Worm (Caenorhabditis elegans): ENCODE results near the gene M6.11.
A peak's percentile ranks its signal among the peaks of the same experiment; 100 is the strongest.

Gene M6.11

ce11 chrX:593245-593733 lies 48.1 kb downstream of the M6.11 start (continued):
- TF ChIP-seq zfp-3 (GFP tag; conservative IDR thresholded peaks at IDR 0.05) (no peak), dpl-1 (GFP tag; optimal IDR thresholded peaks at IDR 0.05) (peak; percentile 12), ztf-11 (tag; optimal IDR thresholded peaks at IDR 0.05) (no peak), duxl-1 (tag; optimal IDR thresholded peaks at IDR 0.05; ENCODE audit: poor library complexity) (peak; percentile 51), zip-2 (tag; optimal IDR thresholded peaks at IDR 0.05) (no peak), nhr-6 (tag; optimal IDR thresholded peaks at IDR 0.05) (peak; percentile 54), hmg-1.1 (GFP tag; IDR thresholded peaks at IDR 0.05) (peak; percentile 96), ceh-62 (tag; optimal IDR thresholded peaks at IDR 0.05) (no peak), spr-3 (GFP tag; optimal IDR thresholded peaks at IDR 0.05) (peak; percentile 21), F49E8.2 (tag; optimal IDR thresholded peaks at IDR 0.05; ENCODE audit: borderline replicate concordance) (no peak), daf-8 (GFP tag; IDR thresholded peaks at IDR 0.05) (no peak), dve-1 (tag; optimal IDR thresholded peaks at IDR 0.05; ENCODE audit: insufficient read depth) (peak; percentile 94), hlh-30 (tag; optimal IDR thresholded peaks at IDR 0.05; ENCODE audit: insufficient read depth) (peak; percentile 92), daf-12 (tag; optimal IDR thresholded peaks at IDR 0.05) (no peak), ceh-20 (GFP tag; IDR thresholded peaks at IDR 0.05) (0 out of 2 replicates have a peak, but pooled peaks have one; percentile 40), pqm-1 (tag; optimal IDR thresholded peaks at IDR 0.05) (peak; percentile 35), lsy-2 (tag; optimal IDR thresholded peaks at IDR 0.05) (peak; percentile 75 to 87), lin-15B (tag; optimal IDR thresholded peaks at IDR 0.05) (no peak), nhr-28 (tag; optimal IDR thresholded peaks at IDR 0.05) (peak; percentile 83), nhr-102 (tag; optimal IDR thresholded peaks at IDR 0.05) (peak; percentile 83), ceh-32 (tag; optimal IDR thresholded peaks at IDR 0.05; ENCODE audit: poor library complexity) (peak; percentile 31), mdt-29 (GFP tag; IDR thresholded peaks at IDR 0.05) (no peak), gei-8 (GFP tag; optimal IDR thresholded peaks at IDR 0.05) (no peak), D1046.2 (GFP tag; IDR thresholded peaks at IDR 0.05) (no peak), aha-1 (tag) (peak; percentile 99), fkh-10 (GFP tag; optimal IDR thresholded peaks at IDR 0.05) (peak; percentile 50), Y48G9A.11 (GFP tag; IDR thresholded peaks at IDR 0.05) (no peak), dmd-8 (GFP tag; IDR thresholded peaks at IDR 0.05) (no peak), F10B5.3 (tag; optimal IDR thresholded peaks at IDR 0.05) (peak; percentile 38), rbr-2 (tag; optimal IDR thresholded peaks at IDR 0.05) (peak; percentile 92), nhr-41 (GFP tag; IDR thresholded peaks at IDR 0.05) (no peak), F26F4.8 (GFP tag; conservative IDR thresholded peaks at IDR 0.05) (no peak), T20F7.1 (GFP tag; optimal IDR thresholded peaks at IDR 0.05) (peak; percentile 52), mxl-3 (GFP tag; optimal IDR thresholded peaks at IDR 0.05) (peak; percentile 94), nhr-42 (GFP tag; IDR thresholded peaks at IDR 0.05) (0 out of 2 replicates have a peak, but pooled peaks have one; percentile 57), ZK337.2 (GFP tag; IDR thresholded peaks at IDR 0.05) (no peak), lin-39 (tag; optimal IDR thresholded peaks at IDR 0.05) (no peak), unc-39 (tag; optimal IDR thresholded peaks at IDR 0.05) (no peak), zip-11 (GFP tag; IDR thresholded peaks at IDR 0.05) (no peak), ces-1 (GFP tag; optimal IDR thresholded peaks at IDR 0.05) (no peak), nhr-77 (tag; optimal IDR thresholded peaks at IDR 0.05) (peak; percentile 92), sdz-12 (GFP tag; optimal IDR thresholded peaks at IDR 0.05) (no peak), nhr-48 (tag; optimal IDR thresholded peaks at IDR 0.05) (peak; percentile 61), tag-97 (GFP tag; IDR thresholded peaks at IDR 0.05) (no peak), F37D6.2 (tag; optimal IDR thresholded peaks at IDR 0.05) (peak; percentile 63), ceh-82 (tag; optimal IDR thresholded peaks at IDR 0.05) (no peak), F44E2.7 (GFP tag; IDR thresholded peaks at IDR 0.05) (no peak), madf-5 (GFP tag; IDR thresholded peaks at IDR 0.05) (no peak), pha-4 (GFP tag; IDR thresholded peaks at IDR 0.05) (peak; percentile 67; the same call in 1 of the 2 replicates), pha-4 (tag; optimal IDR thresholded peaks at IDR 0.05) (peak; percentile 47), Y5F2A.4 (GFP tag; optimal IDR thresholded peaks at IDR 0.05) (no peak), fos-1 (tag; optimal IDR thresholded peaks at IDR 0.05) (no peak)
